Worm (Caenorhabditis elegans): ENCODE results near the gene R07C3.13.

Gene R07C3.13

ce11 chrII:905335-905734 is 21.9 kb downstream of the R07C3.13 start:
- TF ChIP-seq nhr-19 (GFP tag; conservative IDR thresholded peaks at IDR 0.05) (peak; percentile 41), nhr-28 (tag; optimal IDR thresholded peaks at IDR 0.05) (no peak), ceh-8 (GFP tag; optimal IDR thresholded peaks at IDR 0.05) (no peak), ets-5 (GFP tag; IDR thresholded peaks at IDR 0.05) (no peak), snu-23 (GFP tag; optimal IDR thresholded peaks at IDR 0.05) (no peak), zip-4 (GFP tag; optimal IDR thresholded peaks at IDR 0.05) (no peak), rnt-1 (tag; optimal IDR thresholded peaks at IDR 0.05) (peak; percentile 69), snpc-4 (tag; optimal IDR thresholded peaks at IDR 0.05) (peak; percentile 93), mdl-1 (tag; optimal IDR thresholded peaks at IDR 0.05) (no peak), nhr-47 (tag; optimal IDR thresholded peaks at IDR 0.05) (no peak), pqm-1 (tag; optimal IDR thresholded peaks at IDR 0.05) (no peak), egl-13 (tag; optimal IDR thresholded peaks at IDR 0.05) (no peak), C34B4.2 (tag; optimal IDR thresholded peaks at IDR 0.05) (no peak), fos-1 (tag; optimal IDR thresholded peaks at IDR 0.05) (no peak), sptf-1 (tag; optimal IDR thresholded peaks at IDR 0.05) (no peak), pax-3 (tag; optimal IDR thresholded peaks at IDR 0.05) (no peak), unc-98 (GFP tag; IDR thresholded peaks at IDR 0.05) (no peak)

DNA sequence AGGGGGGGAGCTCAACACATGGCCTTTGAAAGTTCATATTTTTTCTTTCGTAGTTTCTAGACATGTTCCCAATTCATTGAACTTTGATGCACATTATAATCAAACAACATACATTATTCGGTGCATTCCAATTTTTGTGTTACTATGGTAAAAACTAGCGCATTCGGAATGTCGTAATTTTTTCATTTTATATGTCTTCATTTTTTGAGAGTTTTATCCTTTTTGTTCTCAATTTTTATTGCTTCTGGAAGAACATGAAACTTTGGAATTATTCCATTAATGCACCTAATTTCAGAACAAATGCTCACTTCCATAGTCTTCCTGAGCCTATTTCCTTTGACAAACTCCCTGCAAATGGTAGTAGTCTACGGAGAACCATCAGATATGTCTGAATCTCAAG is 25.6 kb downstream of the R07C3.13 start, which contains the start of gene T07D3.2:
Gene T07D3.2, plus strand, starts transcription at position 301 of the 400 bp plus-strand sequence.
- TF ChIP-seq nhr-85 (tag) (no peak), ztf-4 (tag; optimal IDR thresholded peaks at IDR 0.05) (no peak), sup-37 (GFP tag; optimal IDR thresholded peaks at IDR 0.05) (no peak), xbp-1 (tag; optimal IDR thresholded peaks at IDR 0.05) (no peak), C34B4.2 (tag; optimal IDR thresholded peaks at IDR 0.05) (no peak), snu-23 (GFP tag; optimal IDR thresholded peaks at IDR 0.05) (no peak), nhr-19 (GFP tag; conservative IDR thresholded peaks at IDR 0.05) (no peak), fkh-4 (tag; optimal IDR thresholded peaks at IDR 0.05; ENCODE audit: borderline replicate concordance) (no peak), egl-27 (tag; optimal IDR thresholded peaks at IDR 0.05) (no peak), nhr-12 (tag; optimal IDR thresholded peaks at IDR 0.05) (no peak), C16A3.4 (tag; optimal IDR thresholded peaks at IDR 0.05) (no peak), lin-39 (tag; optimal IDR thresholded peaks at IDR 0.05) (no peak), elt-2 (tag; optimal IDR thresholded peaks at IDR 0.05) (no peak), efl-3 (GFP tag; optimal IDR thresholded peaks at IDR 0.05) (no peak), ets-5 (GFP tag; IDR thresholded peaks at IDR 0.05) (no peak), F16B12.6 (tag; optimal IDR thresholded peaks at IDR 0.05) (no peak), nhr-77 (tag; optimal IDR thresholded peaks at IDR 0.05) (no peak)

- TF ChIP-seq tlp-1 (tag; optimal IDR thresholded peaks at IDR 0.05) (peak; percentile 59), elt-3 (tag; optimal IDR thresholded peaks at IDR 0.05) (peak in 5 of 6 experiments; percentile 46 to 97 (median 51)), nhr-237 (tag; optimal IDR thresholded peaks at IDR 0.05) (no peak), nhr-20 (tag; optimal IDR thresholded peaks at IDR 0.05) (peak; percentile 12), tbx-2 (tag; optimal IDR thresholded peaks at IDR 0.05) (no peak), sptf-1 (tag; optimal IDR thresholded peaks at IDR 0.05) (no peak), unc-98 (GFP tag; IDR thresholded peaks at IDR 0.05) (no peak), elt-2 (tag; optimal IDR thresholded peaks at IDR 0.05) (peak; percentile 97), lin-35 (GFP tag; optimal IDR thresholded peaks at IDR 0.05) (no peak), blmp-1 (tag; optimal IDR thresholded peaks at IDR 0.05) (peak; percentile 11)
Measured at ce11 chrII:900720-901332, 26.4 kb downstream of the R07C3.13 start, which contains the start of gene T07D3.9. Gene T07D3.9, minus strand, starts transcription at chrII:900913.

ce11 chrII:888024-888423 is 39.2 kb downstream of the R07C3.13 start, which contains the start of gene T07D3.4:
Gene T07D3.4, plus strand, starts transcription at chrII:888309.
- TF ChIP-seq nhr-76 (tag; optimal IDR thresholded peaks at IDR 0.05) (no peak), nhr-20 (tag; optimal IDR thresholded peaks at IDR 0.05) (peak; percentile 31), pqm-1 (tag; optimal IDR thresholded peaks at IDR 0.05) (no peak), hlh-4 (tag; optimal IDR thresholded peaks at IDR 0.05) (no peak), fkh-4 (tag; optimal IDR thresholded peaks at IDR 0.05; ENCODE audit: borderline replicate concordance) (no peak), ama-1 (optimal IDR thresholded peaks at IDR 0.05) (no peak), elt-2 (tag; optimal IDR thresholded peaks at IDR 0.05) (peak; percentile 83), sptf-1 (tag; optimal IDR thresholded peaks at IDR 0.05) (no peak), nhr-85 (tag) (no peak), pax-3 (tag; optimal IDR thresholded peaks at IDR 0.05) (no peak), Y116A8C.19 (tag; optimal IDR thresholded peaks at IDR 0.05; ENCODE audit: borderline replicate concordance) (no peak), lin-35 (GFP tag; optimal IDR thresholded peaks at IDR 0.05) (peak in 1 of 2 experiments; percentile 14), mep-1 (tag; optimal IDR thresholded peaks at IDR 0.05) (no peak), swsn-7 (tag; optimal IDR thresholded peaks at IDR 0.05) (no peak), skn-1 (tag; optimal IDR thresholded peaks at IDR 0.05) (no peak), nhr-11 (tag; optimal IDR thresholded peaks at IDR 0.05) (no peak), xbp-1 (tag; optimal IDR thresholded peaks at IDR 0.05) (no peak), nhr-71 (tag; optimal IDR thresholded peaks at IDR 0.05) (no peak), mef-2 (tag; optimal IDR thresholded peaks at IDR 0.05) (no peak), ceh-90 (tag; optimal IDR thresholded peaks at IDR 0.05) (no peak)

Measured in whole organism, L1 larva.